Worm (Caenorhabditis elegans): ENCODE data around the gene F01D5.10.

The F01D5.10 gene

ce11 chrII:14059767-14060166, 38.6 kb upstream of the F01D5.10 start, which contains the start of gene rpb-11 (continued):
- no peak for TF ChIP-seq lin-39 (tag; optimal IDR thresholded peaks at IDR 0.05)
- peak; percentile 77 for TF ChIP-seq ctbp-1 (GFP tag; IDR thresholded peaks at IDR 0.05)
- no peak for TF ChIP-seq tag-97 (GFP tag; IDR thresholded peaks at IDR 0.05)

ce11 chrII:14055717-14056116, 34.6 kb upstream of the F01D5.10 start:
- no peak for TF ChIP-seq lin-1 (GFP tag; IDR thresholded peaks at IDR 0.05)
- no peak for TF ChIP-seq nhr-41 (GFP tag; IDR thresholded peaks at IDR 0.05)
- peak; percentile 37 for TF ChIP-seq dve-1 (tag; optimal IDR thresholded peaks at IDR 0.05; ENCODE audit: insufficient read depth)
- no peak for TF ChIP-seq spr-1 (tag; optimal IDR thresholded peaks at IDR 0.05)
- TF ChIP-seq nhr-77 (tag; optimal IDR thresholded peaks at IDR 0.05) = peak; percentile 38
- TF ChIP-seq aha-1 (tag) = peak; percentile 61
- no peak for TF ChIP-seq ama-1 (optimal IDR thresholded peaks at IDR 0.05)
- peak; percentile 75 for TF ChIP-seq pqm-1 (tag; optimal IDR thresholded peaks at IDR 0.05)
- TF ChIP-seq daf-16 (GFP tag; optimal IDR thresholded peaks at IDR 0.05) = no peak
- peak; percentile 33 for TF ChIP-seq daf-16 (tag; optimal IDR thresholded peaks at IDR 0.05)
- TF ChIP-seq skn-1 (tag; optimal IDR thresholded peaks at IDR 0.05) = no peak
- TF ChIP-seq F26F4.8 (GFP tag; conservative IDR thresholded peaks at IDR 0.05) = no peak
- TF ChIP-seq duxl-1 (tag; optimal IDR thresholded peaks at IDR 0.05; ENCODE audit: poor library complexity) = no peak
- no peak for TF ChIP-seq egl-43 (GFP tag; IDR thresholded peaks at IDR 0.05)
- TF ChIP-seq dmd-6 (GFP tag; IDR thresholded peaks at IDR 0.05) = peak; percentile 39; the same call in 1 of the 2 replicates
- no peak for TF ChIP-seq Y75B8A.6 (GFP tag; IDR thresholded peaks at IDR 0.05)
- TF ChIP-seq nhr-28 (tag; optimal IDR thresholded peaks at IDR 0.05) = peak; percentile 46

DNA sequence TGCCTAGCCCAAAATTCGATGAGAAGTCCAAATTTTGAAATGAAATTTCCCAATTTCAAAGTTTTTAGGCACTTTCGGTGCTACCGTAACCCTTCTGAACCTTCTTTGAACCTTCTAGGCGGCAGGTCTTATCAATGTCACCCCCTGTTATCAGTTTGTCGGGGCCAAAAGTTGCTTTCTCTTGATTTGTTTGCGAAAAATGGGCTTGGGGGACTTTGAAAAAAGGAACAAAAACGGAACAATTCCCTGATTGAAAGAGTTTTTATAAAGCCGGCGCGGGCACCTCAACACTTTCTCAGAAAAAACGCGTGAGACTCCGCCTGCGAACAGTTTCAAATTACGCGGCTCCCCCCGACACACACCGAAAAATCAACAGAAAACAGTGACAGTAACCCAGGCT, 32.0 kb upstream of the F01D5.10 start:
- TF ChIP-seq dmd-6 (GFP tag; IDR thresholded peaks at IDR 0.05) = peak; percentile 34; the same call in 1 of the 2 replicates
- TF ChIP-seq F10B5.3 (tag; optimal IDR thresholded peaks at IDR 0.05) = no peak

DNA sequence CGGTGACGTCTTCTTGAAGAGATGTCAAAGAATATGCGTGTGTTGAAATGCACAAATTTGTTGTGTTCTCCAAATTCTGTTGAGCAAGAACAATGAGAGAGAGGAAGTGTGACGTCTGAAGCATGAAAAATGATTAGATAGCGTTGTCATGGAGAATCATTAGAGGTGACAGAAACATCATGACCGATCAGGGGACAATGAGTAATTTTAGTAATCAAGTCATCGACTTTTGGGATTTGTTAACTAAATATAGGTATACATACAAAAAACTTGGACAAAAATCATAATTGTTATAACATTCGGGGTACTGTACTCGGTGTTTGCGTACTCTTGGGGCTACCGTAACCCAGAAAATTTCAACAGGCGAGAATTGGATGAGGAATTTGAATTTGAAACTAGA, 31.1 kb upstream of the F01D5.10 start, which contains the start of gene daf-5:
Gene daf-5 (minus strand): TSS at position 101 of the 400 bp plus-strand sequence.
- TF ChIP-seq aha-1 (tag) (peak; percentile 41), nhr-25 (tag; optimal IDR thresholded peaks at IDR 0.05; ENCODE audit: borderline replicate concordance, insufficient read depth) (no peak)

- TF ChIP-seq daf-16 (GFP tag; optimal IDR thresholded peaks at IDR 0.05) = no peak
- TF ChIP-seq daf-16 (tag; optimal IDR thresholded peaks at IDR 0.05) = peak; percentile 53
- TF ChIP-seq nhr-77 (tag; optimal IDR thresholded peaks at IDR 0.05) = peak; percentile 89
- peak; percentile 43; the same call in 1 of the 2 replicates for TF ChIP-seq dmd-6 (GFP tag; IDR thresholded peaks at IDR 0.05)
- TF ChIP-seq mxl-3 (GFP tag; optimal IDR thresholded peaks at IDR 0.05) = peak; percentile 30
- TF ChIP-seq hlh-11 (tag; optimal IDR thresholded peaks at IDR 0.05) = peak; percentile 65
- no peak for TF ChIP-seq ces-1 (GFP tag; optimal IDR thresholded peaks at IDR 0.05)
- peak; percentile 38 for TF ChIP-seq dve-1 (tag; optimal IDR thresholded peaks at IDR 0.05; ENCODE audit: insufficient read depth)
- no peak for TF ChIP-seq lir-3 (tag; optimal IDR thresholded peaks at IDR 0.05)
- peak; percentile 67 for TF ChIP-seq pqm-1 (tag; optimal IDR thresholded peaks at IDR 0.05)
- TF ChIP-seq nhr-28 (tag; optimal IDR thresholded peaks at IDR 0.05) = peak; percentile 89
- TF ChIP-seq Y48G9A.11 (GFP tag; IDR thresholded peaks at IDR 0.05) = no peak
- peak; percentile 50 for TF ChIP-seq hlh-30 (tag; optimal IDR thresholded peaks at IDR 0.05; ENCODE audit: insufficient read depth)
- TF ChIP-seq aha-1 (tag) = peak; percentile 59
Measured at ce11 chrII:14051474-14051934, 30.4 kb upstream of the F01D5.10 start.

DNA sequence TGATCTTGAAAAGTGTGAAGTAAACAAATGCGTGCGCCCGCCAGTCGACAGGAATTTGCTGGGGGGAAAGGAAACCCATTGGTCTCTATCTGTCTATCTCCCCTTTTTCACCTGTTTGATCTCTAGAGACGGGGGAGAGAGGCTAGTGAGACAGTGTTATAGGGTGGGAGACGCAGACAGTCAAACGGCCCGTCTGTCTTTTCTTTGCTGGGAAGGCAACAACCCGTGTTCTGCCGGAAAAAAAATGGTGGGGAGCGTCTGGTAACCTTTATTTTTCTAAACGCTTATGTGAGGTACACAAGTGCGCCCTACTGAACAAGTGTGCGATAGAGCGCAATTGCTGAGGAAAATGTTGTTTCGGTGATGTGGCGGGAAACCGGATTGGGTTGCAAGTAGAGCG, 29.4 kb upstream of the F01D5.10 start:
- peak; percentile 67 for TF ChIP-seq mep-1 (tag; optimal IDR thresholded peaks at IDR 0.05)
- TF ChIP-seq daf-16 (GFP tag; optimal IDR thresholded peaks at IDR 0.05) = peak in 1 of 2 experiments; percentile 61
- TF ChIP-seq daf-16 (tag; optimal IDR thresholded peaks at IDR 0.05) = peak; percentile 79
- peak; percentile 74 for TF ChIP-seq tra-1 (GFP tag; IDR thresholded peaks at IDR 0.05)
- TF ChIP-seq zfp-2 (tag; optimal IDR thresholded peaks at IDR 0.05) = no peak
- TF ChIP-seq mes-2 (tag; optimal IDR thresholded peaks at IDR 0.05; ENCODE audit: poor library complexity, severe bottlenecking) = peak; percentile 55
- peak; percentile 83 for TF ChIP-seq mxl-3 (GFP tag; optimal IDR thresholded peaks at IDR 0.05)
- TF ChIP-seq lim-7 (GFP tag; IDR thresholded peaks at IDR 0.05) = no peak
- TF ChIP-seq ztf-7 (tag; optimal IDR thresholded peaks at IDR 0.05) = no peak
- no peak for TF ChIP-seq ceh-32 (tag; optimal IDR thresholded peaks at IDR 0.05; ENCODE audit: poor library complexity)
- 0 out of 2 replicates have a peak, but pooled peaks have one; percentile 40 for TF ChIP-seq ceh-20 (GFP tag; IDR thresholded peaks at IDR 0.05)
- no peak for TF ChIP-seq zip-2 (tag; optimal IDR thresholded peaks at IDR 0.05)
- TF ChIP-seq nhr-77 (tag; optimal IDR thresholded peaks at IDR 0.05) = peak; percentile 85
- peak; percentile 91 for TF ChIP-seq lin-38 (GFP tag; IDR thresholded peaks at IDR 0.05)
- TF ChIP-seq aly-2 (tag; optimal IDR thresholded peaks at IDR 0.05) = no peak
- TF ChIP-seq saeg-2 (GFP tag; IDR thresholded peaks at IDR 0.05) = 0 out of 2 replicates have a peak, but pooled peaks have one; percentile 50
